Worm (Caenorhabditis elegans): Measurements from ENCODE around the gene gar-1.

The gar-1 gene

ce11 chrX:6443373-6443772, 41.3 kb downstream of the gar-1 start, which contains the start of gene K10C2.7:
K10C2.7 (minus strand) TSS chrX:6443473.
- TF ChIP-seq sptf-1 (tag; optimal IDR thresholded peaks at IDR 0.05) (no peak), zip-4 (GFP tag; optimal IDR thresholded peaks at IDR 0.05) (no peak)

DNA sequence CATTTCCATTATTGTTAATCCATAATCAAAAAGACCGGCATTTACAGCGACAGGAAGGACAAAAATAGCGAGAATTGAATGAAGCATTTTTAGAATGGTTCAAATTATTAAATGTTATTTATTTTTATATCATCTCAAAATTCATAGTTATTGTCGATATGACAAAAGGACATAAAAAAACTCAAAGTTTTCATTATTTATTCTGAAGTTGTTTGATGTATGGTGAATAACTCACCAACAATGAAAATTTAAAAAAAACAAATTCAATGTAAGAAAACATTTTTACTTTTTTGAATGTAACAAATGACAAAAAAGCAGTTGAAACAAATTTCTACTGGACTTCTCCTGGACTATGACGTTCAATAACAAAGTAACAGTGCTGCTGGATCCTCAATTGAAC, 44.2 kb downstream of the gar-1 start, which contains the start of gene K10C2.14:
Gene K10C2.14 (minus strand): TSS at position 101 of the 400 bp plus-strand sequence.
- no peak for TF ChIP-seq unc-130 (tag; optimal IDR thresholded peaks at IDR 0.05)
- no peak for TF ChIP-seq nhr-90 (tag; optimal IDR thresholded peaks at IDR 0.05; ENCODE audit: poor library complexity)
- TF ChIP-seq vab-15 (tag; optimal IDR thresholded peaks at IDR 0.05): no peak
- TF ChIP-seq mdl-1 (tag; optimal IDR thresholded peaks at IDR 0.05): no peak
- TF ChIP-seq nhr-85 (tag): no peak
- TF ChIP-seq hpl-2 (GFP tag; optimal IDR thresholded peaks at IDR 0.05): no peak
- no peak for TF ChIP-seq F16B12.6 (tag; optimal IDR thresholded peaks at IDR 0.05)
- TF ChIP-seq grh-1 (GFP tag; IDR thresholded peaks at IDR 0.05): no peak
- no peak for TF ChIP-seq pax-3 (tag; optimal IDR thresholded peaks at IDR 0.05)

ce11 chrX:6437545-6437944, 47.1 kb downstream of the gar-1 start, which contains the start of gene K10C2.8:
K10C2.8 (minus strand) TSS chrX:6437645.
- TF ChIP-seq lin-39 (tag; optimal IDR thresholded peaks at IDR 0.05): no peak
- TF ChIP-seq nhr-77 (tag; optimal IDR thresholded peaks at IDR 0.05): no peak
- TF ChIP-seq alr-1 (tag; optimal IDR thresholded peaks at IDR 0.05; ENCODE audit: borderline replicate concordance): no peak
- TF ChIP-seq zag-1 (tag; optimal IDR thresholded peaks at IDR 0.05): no peak
- TF ChIP-seq nhr-19 (GFP tag; conservative IDR thresholded peaks at IDR 0.05): no peak
- no peak for TF ChIP-seq lir-3 (tag; optimal IDR thresholded peaks at IDR 0.05; ENCODE audit: poor library complexity)
- TF ChIP-seq nhr-90 (tag; optimal IDR thresholded peaks at IDR 0.05; ENCODE audit: poor library complexity): no peak
- TF ChIP-seq zip-4 (GFP tag; optimal IDR thresholded peaks at IDR 0.05): no peak
- TF ChIP-seq hpl-2 (GFP tag; optimal IDR thresholded peaks at IDR 0.05): no peak
- no peak for TF ChIP-seq egl-13 (tag; optimal IDR thresholded peaks at IDR 0.05)
- TF ChIP-seq mdl-1 (tag; optimal IDR thresholded peaks at IDR 0.05): no peak
- no peak for TF ChIP-seq F16B12.6 (tag; optimal IDR thresholded peaks at IDR 0.05)
- TF ChIP-seq ceh-63 (GFP tag; optimal IDR thresholded peaks at IDR 0.05): no peak
- no peak for TF ChIP-seq nhr-76 (tag; optimal IDR thresholded peaks at IDR 0.05)
- TF ChIP-seq ceh-8 (GFP tag; optimal IDR thresholded peaks at IDR 0.05): no peak
- TF ChIP-seq elt-3 (tag; optimal IDR thresholded peaks at IDR 0.05): no peak
- no peak for TF ChIP-seq efl-3 (GFP tag; optimal IDR thresholded peaks at IDR 0.05)
- no peak for TF ChIP-seq nhr-85 (tag)
- TF ChIP-seq nhr-11 (tag; optimal IDR thresholded peaks at IDR 0.05): no peak
- no peak for TF ChIP-seq nhr-71 (tag; optimal IDR thresholded peaks at IDR 0.05)

ce11 chrX:6435812-6436211, 48.9 kb downstream of the gar-1 start:
- no peak for TF ChIP-seq vab-15 (tag; optimal IDR thresholded peaks at IDR 0.05)
- peak; percentile 11 for TF ChIP-seq egl-13 (tag; optimal IDR thresholded peaks at IDR 0.05)
- no peak for TF ChIP-seq unc-30 (tag; optimal IDR thresholded peaks at IDR 0.05)
- TF ChIP-seq fkh-8 (tag; optimal IDR thresholded peaks at IDR 0.05): peak; percentile 66
- TF ChIP-seq aha-1 (tag; optimal IDR thresholded peaks at IDR 0.05): no peak
- TF ChIP-seq nhr-71 (tag; optimal IDR thresholded peaks at IDR 0.05): peak; percentile 11
- peak; percentile 27 for TF ChIP-seq pax-3 (tag; optimal IDR thresholded peaks at IDR 0.05)
- TF ChIP-seq Y116A8C.19 (tag; optimal IDR thresholded peaks at IDR 0.05; ENCODE audit: borderline replicate concordance): no peak
- TF ChIP-seq fkh-4 (tag; optimal IDR thresholded peaks at IDR 0.05; ENCODE audit: borderline replicate concordance): no peak
- no peak for TF ChIP-seq C04F5.9 (tag; optimal IDR thresholded peaks at IDR 0.05)
- TF ChIP-seq unc-130 (tag; optimal IDR thresholded peaks at IDR 0.05): no peak
- TF ChIP-seq lin-15B (tag; optimal IDR thresholded peaks at IDR 0.05): no peak
- no peak for TF ChIP-seq mef-2 (tag; optimal IDR thresholded peaks at IDR 0.05)
- TF ChIP-seq ces-1 (GFP tag; optimal IDR thresholded peaks at IDR 0.05): no peak
- TF ChIP-seq zag-1 (tag; optimal IDR thresholded peaks at IDR 0.05): no peak
- TF ChIP-seq ets-5 (GFP tag; IDR thresholded peaks at IDR 0.05): no peak
- no peak for TF ChIP-seq nhr-11 (tag; optimal IDR thresholded peaks at IDR 0.05)
- no peak for TF ChIP-seq nhr-12 (tag; optimal IDR thresholded peaks at IDR 0.05)
- no peak for TF ChIP-seq xbp-1 (tag; optimal IDR thresholded peaks at IDR 0.05)
- TF ChIP-seq irx-1 (tag; optimal IDR thresholded peaks at IDR 0.05): no peak
- TF ChIP-seq hlh-17 (GFP tag; optimal IDR thresholded peaks at IDR 0.05; ENCODE audit: borderline replicate concordance): no peak
- no peak for TF ChIP-seq lin-35 (GFP tag; optimal IDR thresholded peaks at IDR 0.05)
- TF ChIP-seq nhr-85 (tag): no peak
- no peak for TF ChIP-seq nhr-77 (tag; optimal IDR thresholded peaks at IDR 0.05)
- TF ChIP-seq lin-39 (tag; optimal IDR thresholded peaks at IDR 0.05): no peak
- peak; percentile 77 for TF ChIP-seq dsc-1 (tag; optimal IDR thresholded peaks at IDR 0.05)
- TF ChIP-seq fkh-10 (GFP tag; optimal IDR thresholded peaks at IDR 0.05): no peak
- TF ChIP-seq sptf-1 (tag; optimal IDR thresholded peaks at IDR 0.05): no peak
- no peak for TF ChIP-seq nhr-47 (tag; optimal IDR thresholded peaks at IDR 0.05)
- TF ChIP-seq ceh-8 (GFP tag; optimal IDR thresholded peaks at IDR 0.05): no peak
- TF ChIP-seq tlp-1 (tag; optimal IDR thresholded peaks at IDR 0.05): no peak
- TF ChIP-seq grh-1 (GFP tag; IDR thresholded peaks at IDR 0.05): no peak

Data from whole organism, L1 larva.